Fruit fly (Drosophila melanogaster) whole organism, pupa: Measurements from ENCODE around the gene CG46521.
"Not testable (repeated sequence)": the region's sequence is repeated elsewhere in the genome, so short reads cannot be mapped to it uniquely, and the experiment has no call there.

Source experiments
- CG10348 ChIP-seq: fragments of 200-800 bp; sonication (Bioruptor generic); IDR thresholded peaks from 2 replicates; pipeline ENCODE4 v1.3.6; 2022; ENCODE audit warnings: missing biosample characterization, missing genetic modification characterization
- CG13204 ChIP-seq: fragments of 200-800 bp; sonication (Bioruptor generic); optimal IDR thresholded peaks from 2 replicates; lab custom pipeline; 2018; ENCODE audit warnings: missing biosample characterization, mild to moderate bottlenecking, missing genetic modification characterization, moderate library complexity
- CG14655 ChIP-seq: fragments of 200-800 bp; sonication (Bioruptor generic); optimal IDR thresholded peaks from 3 replicates; lab custom pipeline; 2017; ENCODE audit warnings: mild to moderate bottlenecking, missing biosample characterization, missing genetic modification reagents, missing genetic modification characterization
- CG15710 ChIP-seq: fragments of 200-800 bp; sonication (Bioruptor generic); optimal IDR thresholded peaks from 2 replicates; lab custom pipeline; 2018; ENCODE audit warnings: missing biosample characterization, mild to moderate bottlenecking, missing genetic modification characterization, moderate library complexity
- CG17806 ChIP-seq: fragments of 200-800 bp; sonication (Bioruptor generic); optimal IDR thresholded peaks from 2 replicates; lab custom pipeline; 2018; ENCODE audit warnings: missing biosample characterization, mild to moderate bottlenecking, missing genetic modification characterization, moderate library complexity
- CG32121 ChIP-seq: fragments of 200-800 bp; sonication (Bioruptor generic); IDR thresholded peaks from 2 replicates; pipeline ENCODE4 v1.3.6; 2022; ENCODE audit warnings: missing biosample characterization, missing genetic modification characterization
- CG34367 ChIP-seq: fragments of 200-800 bp; sonication (Bioruptor generic); optimal IDR thresholded peaks from 2 replicates; lab custom pipeline; 2018; ENCODE audit warnings: missing biosample characterization, mild to moderate bottlenecking, missing genetic modification characterization
- CG4496 ChIP-seq: fragments of 200-800 bp; sonication (Bioruptor generic); IDR thresholded peaks from 3 replicates; pipeline ENCODE4 v1.3.6; 2022; ENCODE audit warnings: missing biosample characterization, missing genetic modification characterization
- CG8159 ChIP-seq: fragments of 200-800 bp; sonication (Bioruptor generic); optimal IDR thresholded peaks from 3 replicates; lab custom pipeline; 2018; ENCODE audit warnings: missing biosample characterization, mild to moderate bottlenecking, missing genetic modification characterization, moderate library complexity
- CG9948 ChIP-seq: fragments of 200-800 bp; sonication (Bioruptor generic); optimal IDR thresholded peaks from 2 replicates; lab custom pipeline; 2018; ENCODE audit warnings: missing biosample characterization, mild to moderate bottlenecking, missing genetic modification characterization, moderate library complexity
- D1 ChIP-seq: fragments of 200-800 bp; sonication (Bioruptor generic); optimal IDR thresholded peaks from 2 replicates; lab custom pipeline; 2018; ENCODE audit warnings: missing biosample characterization, mild to moderate bottlenecking, missing genetic modification characterization, moderate library complexity
- Ets98B ChIP-seq: fragments of 200-800 bp; sonication (Bioruptor generic); IDR thresholded peaks from 2 replicates; pipeline ENCODE4 v1.3.6; 2022; ENCODE audit warnings: missing biosample characterization, missing genetic modification characterization
- Pif1A ChIP-seq: fragments of 200-800 bp; sonication (Bioruptor generic); optimal IDR thresholded peaks from 3 replicates; lab custom pipeline; 2016; ENCODE audit warnings: missing biosample characterization, missing genetic modification characterization
- Pif1B ChIP-seq: fragments of 200-800 bp; sonication (Bioruptor generic); optimal IDR thresholded peaks from 3 replicates; lab custom pipeline; 2016; ENCODE audit warnings: missing biosample characterization, missing genetic modification characterization
- Snoo ChIP-seq: fragments of 200-800 bp; sonication (Bioruptor generic); optimal IDR thresholded peaks from 3 replicates; lab custom pipeline; 2017; ENCODE audit warnings: missing biosample characterization, mild to moderate bottlenecking, missing genetic modification characterization, inconsistent platforms
- fd96Ca ChIP-seq: fragments of 200-800 bp; sonication (Bioruptor generic); IDR thresholded peaks from 3 replicates; pipeline ENCODE4 v1.3.6; 2022; ENCODE audit warnings: missing biosample characterization, missing genetic modification characterization
- gl ChIP-seq: fragments of 200-800 bp; sonication (Bioruptor generic); optimal IDR thresholded peaks from 2 replicates; lab custom pipeline; 2018; ENCODE audit warnings: missing biosample characterization, mild to moderate bottlenecking, missing genetic modification characterization
- rn ChIP-seq: fragments of 200-800 bp; sonication (Bioruptor generic); IDR thresholded peaks from 2 replicates; pipeline ENCODE4 v1.3.6; 2022; ENCODE audit warnings: missing biosample characterization, missing genetic modification characterization

CG46521 gene

dm6 chrX:22241272-22241671 lies at the start of gene CG46521:
Gene CG46521 (plus strand): TSS chrX:22241572.
- TF ChIP-seq CG34367 (tag; lab: Kevin White, UChicago); CG4496 (GFP tag; lab: Robert Waterston, UW); Pif1A (GFP tag; lab: Kevin White, UChicago): not testable (repeated sequence)

DNA sequence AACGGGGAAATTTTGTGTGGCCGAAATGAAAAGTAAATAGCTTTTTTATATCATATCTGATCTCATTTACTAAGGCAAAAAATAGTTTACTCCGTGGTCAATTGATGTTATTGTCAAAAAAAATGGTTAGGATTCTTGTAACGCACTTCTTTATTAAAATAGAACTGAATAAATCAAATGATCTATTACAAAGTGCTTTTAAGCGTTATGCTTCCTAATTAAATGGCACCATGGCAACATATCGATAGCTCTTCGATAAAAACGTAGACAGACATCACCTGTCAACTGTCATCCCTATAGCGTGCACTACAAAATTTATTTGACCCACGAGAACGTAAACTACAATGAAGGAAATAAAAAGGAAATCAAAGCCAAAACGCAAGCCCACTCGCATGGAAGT lies 49.4 kb upstream of the CG46521 start, which contains the start of gene CG46513:
TSS of gene CG46513 (plus strand) at position 301 of the 400 bp plus-strand sequence.
- not testable (repeated sequence) for TF ChIP-seq Pif1B (GFP tag; lab: Kevin White, UChicago); rn (GFP tag; lab: Robert Waterston, UW); D1

dm6 chrX:22196874-22197273 lies 44.5 kb upstream of the CG46521 start, which contains the start of gene CG46514:
Gene CG46514 (plus strand): TSS chrX:22197174.
- not testable (repeated sequence) for TF ChIP-seq CG14655 (GFP tag; lab: Kevin White, UChicago); CG10348; CG34367 (tag; lab: Kevin White, UChicago)

- TF ChIP-seq CG8159 (tag; lab: Kevin White, UChicago); CG32121; CG9948 (tag; lab: Kevin White, UChicago): not testable (repeated sequence)
These were observed 39.5 kb upstream of the CG46521 start, which contains the start of gene CG46515 for dm6 chrX:22201883-22202282. Gene CG46515 (plus strand): TSS chrX:22202183.

DNA sequence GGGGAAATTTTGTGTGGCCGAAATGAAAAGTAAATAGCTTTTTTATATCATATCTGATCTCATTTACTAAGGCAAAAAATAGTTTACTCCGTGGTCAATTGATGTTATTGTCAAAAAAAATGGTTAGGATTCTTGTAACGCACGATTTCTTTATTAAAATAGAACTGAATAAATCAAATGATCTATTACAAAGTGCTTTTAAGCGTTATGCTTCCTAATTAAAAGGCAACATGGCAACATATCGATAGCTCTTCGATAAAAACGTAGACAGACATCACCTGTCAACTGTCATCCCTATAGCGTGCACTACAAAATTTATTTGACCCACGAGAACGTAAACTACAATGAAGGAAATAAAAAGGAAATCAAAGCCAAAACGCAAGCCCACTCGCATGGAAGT lies 29.3 kb upstream of the CG46521 start, which contains the start of gene CG46516:
TSS of gene CG46516 (plus strand) at position 301 of the 400 bp plus-strand sequence.
- TF ChIP-seq Ets98B; Pif1A (GFP tag; lab: Kevin White, UChicago); CG14655 (GFP tag; lab: Kevin White, UChicago): not testable (repeated sequence)
- TF ChIP-seq, all 21 proteins: peak for 0; not testable (repeated sequence) for 21

DNA sequence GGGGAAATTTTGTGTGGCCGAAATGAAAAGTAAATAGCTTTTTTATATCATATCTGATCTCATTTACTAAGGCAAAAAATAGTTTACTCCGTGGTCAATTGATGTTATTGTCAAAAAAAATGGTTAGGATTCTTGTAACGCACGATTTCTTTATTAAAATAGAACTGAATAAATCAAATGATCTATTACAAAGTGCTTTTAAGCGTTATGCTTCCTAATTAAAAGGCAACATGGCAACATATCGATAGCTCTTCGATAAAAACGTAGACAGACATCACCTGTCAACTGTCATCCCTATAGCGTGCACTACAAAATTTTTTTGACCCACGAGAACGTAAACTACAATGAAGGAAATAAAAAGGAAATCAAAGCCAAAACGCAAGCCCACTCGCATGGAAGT lies 24.3 kb upstream of the CG46521 start, which contains the start of gene CG46517:
TSS of gene CG46517 (plus strand) at position 301 of the 400 bp plus-strand sequence.
- not testable (repeated sequence) for TF ChIP-seq CG14655 (GFP tag; lab: Kevin White, UChicago); CG34367 (tag; lab: Kevin White, UChicago); CG15710 (tag; lab: Kevin White, UChicago)

DNA sequence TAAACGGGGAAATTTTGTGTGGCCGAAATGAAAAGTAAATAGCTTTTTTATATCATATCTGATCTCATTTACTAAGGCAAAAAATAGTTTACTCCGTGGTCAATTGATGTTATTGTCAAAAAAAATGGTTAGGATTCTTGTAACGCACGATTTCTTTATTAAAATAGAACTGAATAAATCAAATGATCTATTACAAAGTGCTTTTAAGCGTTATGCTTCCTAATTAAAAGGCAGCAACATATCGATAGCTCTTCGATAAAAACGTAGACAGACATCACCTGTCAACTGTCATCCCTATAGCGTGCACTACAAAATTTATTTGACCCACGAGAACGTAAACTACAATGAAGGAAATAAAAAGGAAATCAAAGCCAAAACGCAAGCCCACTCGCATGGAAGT lies 15.1 kb upstream of the CG46521 start, which contains the start of gene CG46518:
TSS of gene CG46518 (plus strand) at position 301 of the 400 bp plus-strand sequence.
- not testable (repeated sequence) for TF ChIP-seq gl (tag; lab: Kevin White, UChicago); Pif1A (GFP tag; lab: Kevin White, UChicago); Pif1B (GFP tag; lab: Kevin White, UChicago)

DNA sequence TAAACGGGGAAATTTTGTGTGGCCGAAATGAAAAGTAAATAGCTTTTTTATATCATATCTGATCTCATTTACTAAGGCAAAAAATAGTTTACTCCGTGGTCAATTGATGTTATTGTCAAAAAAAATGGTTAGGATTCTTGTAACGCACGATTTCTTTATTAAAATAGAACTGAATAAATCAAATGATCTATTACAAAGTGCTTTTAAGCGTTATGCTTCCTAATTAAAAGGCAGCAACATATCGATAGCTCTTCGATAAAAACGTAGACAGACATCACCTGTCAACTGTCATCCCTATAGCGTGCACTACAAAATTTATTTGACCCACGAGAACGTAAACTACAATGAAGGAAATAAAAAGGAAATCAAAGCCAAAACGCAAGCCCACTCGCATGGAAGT lies 10.1 kb upstream of the CG46521 start, which contains the start of gene CG46519:
TSS of gene CG46519 (plus strand) at position 301 of the 400 bp plus-strand sequence.
- not testable (repeated sequence) for TF ChIP-seq gl (tag; lab: Kevin White, UChicago); fd96Ca; Snoo

dm6 chrX:22236265-22236664 lies 5.1 kb upstream of the CG46521 start, which contains the start of gene CG46520:
Gene CG46520 (plus strand): TSS chrX:22236565.
- TF ChIP-seq gl (tag; lab: Kevin White, UChicago); CG13204; Pif1B (GFP tag; lab: Kevin White, UChicago): not testable (repeated sequence)

DNA sequence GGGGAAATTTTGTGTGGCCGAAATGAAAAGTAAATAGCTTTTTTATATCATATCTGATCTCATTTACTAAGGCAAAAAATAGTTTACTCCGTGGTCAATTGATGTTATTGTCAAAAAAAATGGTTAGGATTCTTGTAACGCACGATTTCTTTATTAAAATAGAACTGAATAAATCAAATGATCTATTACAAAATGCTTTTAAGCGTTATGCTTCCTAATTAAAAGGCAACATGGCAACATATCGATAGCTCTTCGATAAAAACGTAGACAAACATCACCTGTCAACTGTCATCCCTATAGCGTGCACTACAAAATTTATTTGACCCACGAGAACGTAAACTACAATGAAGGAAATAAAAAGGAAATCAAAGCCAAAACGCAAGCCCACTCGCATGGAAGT lies 4.9 kb downstream of the CG46521 start, which contains the start of gene CG46522:
TSS of gene CG46522 (plus strand) at position 301 of the 400 bp plus-strand sequence.
- TF ChIP-seq CG15710 (tag; lab: Kevin White, UChicago); D1; CG17806 (tag; lab: Kevin White, UChicago): not testable (repeated sequence)
